Fruit fly (Drosophila melanogaster) whole organism, embryonic: ENCODE measurements around the gene CG5500.
A peak's percentile ranks its signal among the peaks of the same experiment; 100 is the strongest.

Source experiments
- Ada2b ChIP-seq: fragments of 200-800 bp; sonication (Bioruptor generic); IDR thresholded peaks from 2 replicates; pipeline ENCODE4 v1.3.6; 2022; ENCODE audit warnings: missing biosample characterization, missing genetic modification characterization
- Awh ChIP-seq: fragments of 200-800 bp; sonication (Bioruptor generic); IDR thresholded peaks from 2 replicates; pipeline ENCODE4, ENCODE4 v1.3.6; 2022; ENCODE audit warnings: missing biosample characterization, missing genetic modification characterization
- Blimp-1 ChIP-seq: fragments of 200-800 bp; sonication (Bioruptor generic); optimal IDR thresholded peaks from 3 replicates; lab custom pipeline; 2018; ENCODE audit warnings: missing biosample characterization, missing genetic modification characterization, mild to moderate bottlenecking, moderate library complexity, missing genetic modification reagents
- Bteb2 ChIP-seq: fragments of 200-800 bp; sonication (Bioruptor generic); optimal IDR thresholded peaks from 2 replicates; lab custom pipeline; 2016; ENCODE audit warnings: missing biosample characterization, missing genetic modification characterization
- CG10979 ChIP-seq: fragments of 200-800 bp; sonication (Bioruptor generic); optimal IDR thresholded peaks from 2 replicates; lab custom pipeline; 2018; ENCODE audit warnings: missing biosample characterization, mild to moderate bottlenecking, missing genetic modification characterization, moderate library complexity
- CG11560 ChIP-seq: fragments of 200-800 bp; sonication (Bioruptor generic); IDR thresholded peaks from 3 replicates; pipeline ENCODE4 v1.3.6; 2022; ENCODE audit warnings: missing biosample characterization, missing genetic modification characterization
- CG12155 ChIP-seq: fragments of 200-800 bp; sonication (Bioruptor generic); optimal IDR thresholded peaks from 3 replicates; lab custom pipeline; 2016; ENCODE audit warnings: missing biosample characterization, missing genetic modification characterization
- CG12236 ChIP-seq: fragments of 200-800 bp; sonication (Bioruptor generic); optimal IDR thresholded peaks from 2 replicates; lab custom pipeline; 2016; ENCODE audit warnings: missing biosample characterization, missing genetic modification characterization
- CG1647 ChIP-seq: fragments of 200-800 bp; sonication (Bioruptor generic); optimal IDR thresholded peaks from 3 replicates; lab custom pipeline; 2016; ENCODE audit warnings: missing biosample characterization, missing genetic modification characterization
- CG17385 ChIP-seq: fragments of 200-800 bp; sonication (Bioruptor generic); optimal IDR thresholded peaks from 3 replicates; lab custom pipeline; 2018; ENCODE audit warnings: missing biosample characterization, mild to moderate bottlenecking, missing genetic modification characterization
- CG18476 ChIP-seq: fragments of 200-800 bp; sonication (Bioruptor generic); optimal IDR thresholded peaks from 2 replicates; lab custom pipeline; 2016; ENCODE audit warnings: missing biosample characterization, mild to moderate bottlenecking, missing genetic modification characterization
- CG30403 ChIP-seq: fragments of 200-800 bp; sonication (Bioruptor generic); optimal IDR thresholded peaks from 3 replicates; lab custom pipeline; 2016; ENCODE audit warnings: missing biosample characterization, missing genetic modification characterization
- CG3065 ChIP-seq: fragments of 200-800 bp; sonication (Bioruptor generic); optimal IDR thresholded peaks from 2 replicates; lab custom pipeline; 2016; ENCODE audit warnings: missing biosample characterization, missing genetic modification characterization
- CG34224 ChIP-seq: fragments of 200-800 bp; sonication (Bioruptor generic); IDR thresholded peaks from 3 replicates; pipeline ENCODE4 v1.3.6; 2022; ENCODE audit warnings: missing biosample characterization, missing genetic modification characterization; ENCODE audit not compliant: partially characterized antibody
- CG43689 ChIP-seq: fragments of 200-800 bp; sonication (Bioruptor generic); IDR thresholded peaks from 2 replicates; pipeline ENCODE4 v1.3.6; 2022; ENCODE audit warnings: missing biosample characterization, missing genetic modification characterization
- CG7357 ChIP-seq: fragments of 200-800 bp; sonication (Bioruptor generic); IDR thresholded peaks from 3 replicates; pipeline ENCODE4 v1.3.6; 2022; ENCODE audit warnings: missing biosample characterization, missing genetic modification characterization
- CG8281 ChIP-seq: fragments of 200-800 bp; sonication (Bioruptor generic); optimal IDR thresholded peaks from 2 replicates; lab custom pipeline; 2018; ENCODE audit warnings: missing biosample characterization, mild to moderate bottlenecking, missing genetic modification characterization, moderate library complexity
- CG9932 ChIP-seq: fragments of 200-800 bp; sonication (Bioruptor generic); IDR thresholded peaks from 2 replicates; pipeline ENCODE4 v1.3.6; 2022; ENCODE audit warnings: missing biosample characterization, missing genetic modification characterization
- D ChIP-seq, 2 experiments: fragments of 200-800 bp in 1 of 2; fragments of >200 bp in 1 of 2; sonication (Bioruptor generic) in 1 of 2; optimal IDR thresholded peaks; 2 replicates in 1 of 2; 3 replicates in 1 of 2; lab custom pipeline; 2017; ENCODE audit warnings: mild to moderate bottlenecking in 1 of 2, missing biosample characterization in 1 of 2, missing genetic modification characterization in 1 of 2, missing genetic modification reagents in 1 of 2
- D19A ChIP-seq: fragments of 200-800 bp; optimal IDR thresholded peaks from 3 replicates; lab custom pipeline; 2019; ENCODE audit warnings: missing biosample characterization, mild to moderate bottlenecking, missing genetic modification characterization, moderate library complexity
- D19B ChIP-seq: fragments of 200-800 bp; sonication (Bioruptor generic); optimal IDR thresholded peaks from 2 replicates; lab custom pipeline; 2017; ENCODE audit warnings: missing biosample characterization, mild to moderate bottlenecking, missing genetic modification characterization
- Dbx ChIP-seq: fragments of 200-800 bp; sonication (Bioruptor generic); IDR thresholded peaks from 3 replicates; pipeline ENCODE4 v1.3.6; 2022; ENCODE audit warnings: missing biosample characterization, missing genetic modification characterization
- Drgx ChIP-seq: fragments of 200-800 bp; sonication (Bioruptor generic); IDR thresholded peaks from 2 replicates; pipeline ENCODE4 v1.3.6; 2022; ENCODE audit warnings: missing biosample characterization, missing genetic modification characterization
- Elba2 ChIP-seq: fragments of 200-800 bp; sonication (Bioruptor generic); optimal IDR thresholded peaks from 3 replicates; lab custom pipeline; 2016; ENCODE audit warnings: missing biosample characterization, missing genetic modification characterization
- Ets65A ChIP-seq: fragments of 200-800 bp; sonication (Bioruptor generic); peaks from one replicate; lab custom pipeline; 2016; ENCODE audit warnings: missing biosample characterization, missing genetic modification characterization
- Hsf ChIP-seq: fragments of 200-800 bp; sonication (Bioruptor generic); optimal IDR thresholded peaks from 3 replicates; lab custom pipeline; 2016; ENCODE audit warnings: missing biosample characterization, missing genetic modification characterization
- Kr ChIP-seq: fragments of 200-800 bp; sonication (Bioruptor generic); optimal IDR thresholded peaks from 2 replicates; lab custom pipeline; 2017; ENCODE audit warnings: missing biosample characterization, mild to moderate bottlenecking, missing genetic modification characterization
- MTF-1 ChIP-seq: fragments of 200-800 bp; sonication (Bioruptor generic); optimal IDR thresholded peaks from 2 replicates; lab custom pipeline; 2018; ENCODE audit warnings: missing biosample characterization, mild to moderate bottlenecking, missing genetic modification characterization, borderline replicate concordance
- Med ChIP-seq: fragments of 200-800 bp; sonication (Bioruptor generic); peaks from one replicate; lab custom pipeline; 2016; ENCODE audit warnings: missing biosample characterization, missing genetic modification characterization, mild to moderate bottlenecking, inconsistent platforms, moderate library complexity
- Mes4 ChIP-seq: fragments of 200-800 bp; sonication (Bioruptor generic); optimal IDR thresholded peaks from 2 replicates; lab custom pipeline; 2016; ENCODE audit warnings: missing biosample characterization, missing genetic modification characterization
- NFAT ChIP-seq: fragments of 200-800 bp; sonication (Bioruptor generic); IDR thresholded peaks from 2 replicates; pipeline ENCODE4 v1.3.6; 2022; ENCODE audit warnings: missing biosample characterization, missing genetic modification characterization
- Nf-YC ChIP-seq: fragments of 200-800 bp; optimal IDR thresholded peaks from 3 replicates; lab custom pipeline; 2019; ENCODE audit warnings: missing biosample characterization, mild to moderate bottlenecking, missing genetic modification characterization, moderate library complexity
- Sry-δ ChIP-seq: fragments of 200-800 bp; sonication (Bioruptor generic); optimal IDR thresholded peaks from 2 replicates; lab custom pipeline; 2016; ENCODE audit warnings: missing biosample characterization, missing genetic modification characterization
- TFAM ChIP-seq: fragments of 200-800 bp; sonication (Bioruptor generic); optimal IDR thresholded peaks from 2 replicates; lab custom pipeline; 2017; ENCODE audit warnings: missing biosample characterization, missing genetic modification characterization, inconsistent platforms
- Xrp1 ChIP-seq: fragments of 200-800 bp; sonication (Bioruptor generic); IDR thresholded peaks from 2 replicates; pipeline ENCODE4 v1.3.6; 2022; ENCODE audit warnings: missing biosample characterization, missing genetic modification characterization
- YL-1 ChIP-seq: fragments of 200-800 bp; sonication (Bioruptor generic); optimal IDR thresholded peaks from 3 replicates; lab custom pipeline; 2017; ENCODE audit warnings: missing biosample characterization, mild to moderate bottlenecking, missing genetic modification characterization
- ash1 ChIP-seq: fragments of 200-800 bp; sonication (Bioruptor generic); optimal IDR thresholded peaks from 2 replicates; lab custom pipeline; 2018; ENCODE audit warnings: missing biosample characterization, mild to moderate bottlenecking, missing genetic modification characterization
- chinmo ChIP-seq: fragments of 200-800 bp; sonication (Bioruptor generic); IDR thresholded peaks from 4 replicates; pipeline ENCODE4 v1.3.6; 2022; ENCODE audit warnings: missing biosample characterization, missing genetic modification characterization; ENCODE audit not compliant: partially characterized antibody
- gsb-n ChIP-seq: fragments of 200-800 bp; sonication (Bioruptor generic); optimal IDR thresholded peaks from 3 replicates; lab custom pipeline; 2018; ENCODE audit warnings: missing biosample characterization, mild to moderate bottlenecking, missing genetic modification characterization
- hb ChIP-seq: fragments of 200-800 bp; sonication (Bioruptor generic); IDR thresholded peaks from 3 replicates; pipeline ENCODE4 v1.3.6; 2022; ENCODE audit warnings: missing biosample characterization, missing genetic modification characterization; ENCODE audit not compliant: partially characterized antibody
- klu ChIP-seq: fragments of 200-800 bp; sonication (Bioruptor generic); IDR thresholded peaks from 2 replicates; pipeline ENCODE4 v1.3.6; 2022; ENCODE audit warnings: missing biosample characterization, missing genetic modification characterization
- lov ChIP-seq, 2 experiments: fragments of 200-800 bp in 1 of 2; fragments of >200 bp in 1 of 2; sonication (Bioruptor generic) in 1 of 2; IDR thresholded peaks in 1 of 2; optimal IDR thresholded peaks in 1 of 2; 2 replicates in 1 of 2; 3 replicates in 1 of 2; pipeline versions ENCODE4 v1.3.6 to Lab custom; 2017 to 2022; ENCODE audit warnings: missing biosample characterization in 1 of 2, missing genetic modification characterization in 1 of 2
- nerfin-1 ChIP-seq: fragments of 200-800 bp; sonication (Bioruptor generic); optimal IDR thresholded peaks from 3 replicates; lab custom pipeline; 2019; ENCODE audit warnings: missing biosample characterization, mild to moderate bottlenecking, missing genetic modification characterization, moderate library complexity
- org-1 ChIP-seq: fragments of 200-800 bp; sonication (Bioruptor generic); optimal IDR thresholded peaks from 2 replicates; lab custom pipeline; 2017; ENCODE audit warnings: missing biosample characterization, missing genetic modification characterization
- pb ChIP-seq: fragments of 200-800 bp; sonication (Bioruptor generic); optimal IDR thresholded peaks from 3 replicates; lab custom pipeline; 2016; ENCODE audit warnings: missing biosample characterization, missing genetic modification characterization
- row ChIP-seq: fragments of 200-800 bp; sonication (Bioruptor generic); IDR thresholded peaks from 3 replicates; pipeline ENCODE4 v1.3.6; 2022; ENCODE audit warnings: missing biosample characterization, missing genetic modification characterization
- sens ChIP-seq: fragments of 200-800 bp; sonication (Bioruptor generic); peaks from one replicate; lab custom pipeline; 2016; ENCODE audit warnings: missing biosample characterization, missing genetic modification characterization
- ttk ChIP-seq: fragments of 200-800 bp; sonication (Bioruptor generic); IDR thresholded peaks from 2 replicates; pipeline ENCODE4 v2.1.2; 2022; ENCODE audit warnings: missing biosample characterization, missing genetic modification characterization
- vfl ChIP-seq: fragments of 200-800 bp; sonication (Bioruptor generic); optimal IDR thresholded peaks from 2 replicates; lab custom pipeline; 2016; ENCODE audit warnings: missing biosample characterization, missing genetic modification characterization

The CG5500 gene

dm6 chr3R:26885192-26885591, 8.8 kb downstream of the CG5500 start:
- TF ChIP-seq Blimp-1 (peak; percentile 76), Ets65A (GFP tag; lab: Kevin White, UChicago) (peak; percentile 62), hb (GFP tag; lab: Robert Waterston, UW) (no peak), Mes4 (GFP tag; lab: Kevin White, UChicago) (no peak), gsb-n (no peak), Kr (GFP tag; lab: Kevin White, UChicago) (peak; percentile 5)

- TF ChIP-seq Med (GFP tag; lab: Kevin White, UChicago) (peak; percentile 75), D (optimal IDR thresholded peaks at IDR 0.05; lab: Kevin White, UChicago) (no peak), D (GFP tag; optimal IDR thresholded peaks at IDR 0.05; lab: Kevin White, UChicago) (peak; percentile 82), lov (optimal IDR thresholded peaks at IDR 0.05; lab: Kevin White, UChicago) (no peak), lov (GFP tag; IDR thresholded peaks at IDR 0.05; lab: Robert Waterston, UW) (0 out of 3 replicates have a peak, but pooled peaks have one; percentile 62), Awh (GFP tag; lab: Robert Waterston, UW) (peak; percentile 54; the same call in 1 of the 2 replicates), CG43689 (GFP tag; lab: Robert Waterston, UW) (no peak), CG11560 (tag; lab: Robert Waterston, UW) (0 out of 3 replicates have a peak, but pooled peaks have one; percentile 36), vfl (no peak), Nf-YC (tag; lab: Kevin White, UChicago) (peak; percentile 33), ash1 (GFP tag; lab: Kevin White, UChicago) (no peak), klu (GFP tag; lab: Robert Waterston, UW) (no peak), Elba2 (GFP tag; lab: Kevin White, UChicago) (no peak), TFAM (GFP tag; lab: Kevin White, UChicago) (peak; percentile 4), Sry-δ (GFP tag; lab: Kevin White, UChicago) (no peak), nerfin-1 (peak; percentile 62), CG3065 (GFP tag; lab: Kevin White, UChicago) (peak; percentile 41), CG7357 (GFP tag; lab: Robert Waterston, UW) (0 out of 3 replicates have a peak, but pooled peaks have one; percentile 49), CG18476 (GFP tag; lab: Kevin White, UChicago) (peak; percentile 11), ttk (GFP tag; lab: Robert Waterston, UW) (peak; percentile 44; the same call in 1 of the 2 replicates), Drgx (GFP tag; lab: Robert Waterston, UW) (peak; percentile 74), CG10979 (tag; lab: Kevin White, UChicago) (peak; percentile 88), CG12155 (GFP tag; lab: Kevin White, UChicago) (peak; percentile 26), CG17385 (peak; percentile 49), pb (no peak), Bteb2 (no peak), D19B (no peak), CG9932 (peak; percentile 30; the same call in 1 of the 2 replicates), D19A (tag; lab: Kevin White, UChicago) (peak; percentile 78), Ada2b (peak; percentile 27; the same call in 1 of the 2 replicates), CG34224 (GFP tag; lab: Robert Waterston, UW) (no peak), hb (GFP tag; lab: Robert Waterston, UW) (no peak), row (GFP tag; lab: Robert Waterston, UW) (peak; percentile 86), CG12236 (GFP tag; lab: Kevin White, UChicago) (no peak), Dbx (GFP tag; lab: Robert Waterston, UW) (no peak), CG1647 (GFP tag; lab: Kevin White, UChicago) (no peak), Hsf (GFP tag; lab: Kevin White, UChicago) (peak; percentile 23), org-1 (GFP tag; lab: Kevin White, UChicago) (peak; percentile 64), CG8281 (tag; lab: Kevin White, UChicago) (no peak), YL-1 (GFP tag; lab: Kevin White, UChicago) (peak; percentile 51), sens (peak; percentile 83), chinmo (GFP tag; lab: Robert Waterston, UW) (no peak), MTF-1 (GFP tag; lab: Kevin White, UChicago) (peak; percentile 20), NFAT (GFP tag; lab: Robert Waterston, UW) (no peak), Xrp1 (GFP tag; lab: Robert Waterston, UW) (peak; percentile 85), CG30403 (peak; percentile 65)
Observed at dm6 chr3R:26886283-26886689, 9.9 kb downstream of the CG5500 start.
